Worm (Caenorhabditis elegans): ENCODE results near the gene R11F4.1.

The R11F4.1 gene

DNA sequence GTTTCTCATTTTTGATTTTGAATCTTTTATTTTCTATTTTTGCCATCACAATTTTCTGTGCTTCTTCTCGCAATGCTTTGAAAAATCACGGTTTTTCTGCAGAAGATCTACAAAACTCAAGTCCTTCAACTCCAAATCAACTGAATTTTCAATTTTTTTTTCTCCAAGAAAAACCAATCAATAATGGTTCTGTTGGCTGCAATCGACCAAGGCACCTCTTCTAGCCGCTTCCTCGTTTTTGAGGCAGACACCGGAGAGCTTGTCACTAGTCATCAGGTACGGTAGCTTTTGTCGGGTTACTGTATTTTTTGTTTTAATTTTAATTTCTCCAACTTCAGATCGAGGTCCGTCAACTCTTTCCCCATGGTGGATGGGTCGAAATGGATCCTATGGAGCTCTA is at the start of gene R11F4.1:
R11F4.1 (plus strand) TSS at position 103 of the 400 bp plus-strand sequence.
- TF ChIP-seq cog-1 (tag; optimal IDR thresholded peaks at IDR 0.05), result no peak
- no peak for TF ChIP-seq klf-2 (GFP tag; conservative IDR thresholded peaks at IDR 0.05)
- no peak for TF ChIP-seq ref-1 (GFP tag; conservative IDR thresholded peaks at IDR 0.05)

DNA sequence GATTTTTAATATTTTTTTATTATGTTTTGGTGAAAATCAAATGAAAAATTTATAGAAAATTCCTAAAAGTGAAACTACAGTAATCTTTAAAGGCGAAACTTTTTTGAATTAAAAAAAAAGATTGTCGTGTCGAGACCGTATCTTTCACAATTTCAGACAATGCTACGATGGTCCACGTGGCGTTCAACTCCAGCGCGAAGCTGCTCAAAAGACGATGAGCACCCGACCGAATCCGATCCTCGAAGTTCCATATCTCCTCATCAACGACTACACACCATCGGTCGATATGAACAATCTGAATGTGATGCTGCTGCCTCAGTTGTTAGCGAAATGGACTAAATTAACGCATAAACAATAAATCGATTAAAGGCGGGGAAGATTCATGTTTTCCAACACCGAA is 49.0 kb upstream of the R11F4.1 start:
- TF ChIP-seq tab-1 (GFP tag; IDR thresholded peaks at IDR 0.05), result no peak
- no peak for TF ChIP-seq flt-1 (GFP tag; IDR thresholded peaks at IDR 0.05)
- no peak for TF ChIP-seq med-1 (GFP tag; optimal IDR thresholded peaks at IDR 0.05; ENCODE audit: insufficient read depth)
- TF ChIP-seq ref-1 (GFP tag; conservative IDR thresholded peaks at IDR 0.05), result no peak
- TF ChIP-seq ztf-29 (GFP tag; IDR thresholded peaks at IDR 0.05), result no peak
- no peak for TF ChIP-seq T22C8.4 (GFP tag; IDR thresholded peaks at IDR 0.05)
- TF ChIP-seq ztf-23 (GFP tag; IDR thresholded peaks at IDR 0.05), result no peak
- no peak for TF ChIP-seq klf-2 (GFP tag; conservative IDR thresholded peaks at IDR 0.05)
- no peak for TF ChIP-seq cog-1 (tag; optimal IDR thresholded peaks at IDR 0.05)

DNA sequence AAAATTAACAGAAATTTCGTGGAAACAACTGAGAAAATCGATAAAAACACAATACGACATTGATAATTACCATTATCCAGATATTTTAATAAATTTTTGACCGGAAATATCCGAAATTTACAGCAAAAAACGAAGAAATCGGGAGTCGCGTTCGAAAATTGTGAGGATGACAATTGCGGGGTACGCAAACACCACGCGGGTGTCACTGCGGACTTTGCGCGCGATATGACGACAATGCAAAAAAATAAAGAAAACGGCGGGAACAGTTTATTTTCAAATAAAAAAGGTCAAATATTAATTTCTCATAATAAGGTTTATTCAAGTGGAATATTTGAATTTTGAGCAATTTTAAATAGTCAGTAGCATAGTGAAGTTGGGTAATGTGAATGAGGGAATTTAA is 47.4 kb upstream of the R11F4.1 start, which contains the start of gene rpn-11:
rpn-11 (minus strand) TSS at position 198 of the 400 bp plus-strand sequence.
- TF ChIP-seq ztf-23 (GFP tag; IDR thresholded peaks at IDR 0.05), result peak; percentile 45; the same call in 1 of the 2 replicates
- TF ChIP-seq tab-1 (GFP tag; IDR thresholded peaks at IDR 0.05), result peak; percentile 52; the same call in 1 of the 2 replicates
- no peak for TF ChIP-seq med-1 (GFP tag; optimal IDR thresholded peaks at IDR 0.05; ENCODE audit: insufficient read depth)

DNA sequence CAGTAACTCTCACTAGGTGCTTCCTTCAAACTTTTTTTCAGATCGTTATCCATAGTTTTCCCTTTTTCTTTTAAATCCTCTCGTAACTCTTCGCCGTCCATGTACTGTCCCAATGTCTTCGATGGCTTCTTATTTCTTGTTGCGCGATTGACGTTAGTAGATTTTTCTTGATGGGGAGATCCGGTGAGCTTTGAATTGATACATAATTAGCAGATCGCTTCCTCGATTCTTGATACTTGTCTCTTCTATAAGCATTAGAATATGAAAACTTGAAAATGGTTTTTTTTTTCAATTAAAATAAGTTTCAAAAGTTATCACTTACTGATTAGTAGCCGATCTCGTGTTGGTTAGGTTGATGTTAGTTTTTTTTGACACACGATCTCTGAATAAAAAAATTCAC is 46.3 kb upstream of the R11F4.1 start, which contains the start of gene K07D4.2:
K07D4.2 (minus strand) TSS at position 101 of the 400 bp plus-strand sequence.
- TF ChIP-seq ref-1 (GFP tag; conservative IDR thresholded peaks at IDR 0.05) (no peak), T22C8.4 (GFP tag; IDR thresholded peaks at IDR 0.05) (no peak), ztf-23 (GFP tag; IDR thresholded peaks at IDR 0.05) (no peak)

DNA sequence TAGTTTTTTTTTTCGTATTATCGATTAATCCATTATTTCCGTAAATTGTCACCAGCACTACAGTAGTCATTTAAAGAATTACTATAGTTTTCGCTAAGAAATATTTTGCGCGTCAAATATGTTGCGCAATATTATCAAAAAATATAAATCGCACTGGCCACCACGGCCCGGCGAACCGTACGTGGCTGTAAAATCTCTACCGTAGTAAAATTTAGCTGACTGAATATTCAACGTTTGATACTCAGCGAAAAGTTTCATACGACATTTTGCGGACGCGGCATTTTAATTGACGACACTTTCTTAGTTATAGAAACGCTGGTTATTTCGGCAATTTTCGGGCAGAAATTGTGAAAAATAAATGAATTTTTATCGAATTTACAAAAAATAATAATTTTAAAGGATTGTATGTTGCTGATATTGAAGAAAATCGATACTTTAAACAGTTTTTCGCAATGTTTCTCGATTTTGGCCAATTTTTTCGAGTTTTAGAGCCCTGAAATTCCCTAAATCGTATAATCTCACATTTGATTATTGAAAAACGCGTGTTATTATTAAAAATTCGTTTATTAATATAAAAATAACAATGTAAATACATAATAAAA is 43.8 kb upstream of the R11F4.1 start:
- TF ChIP-seq ztf-29 (GFP tag; IDR thresholded peaks at IDR 0.05) (0 out of 2 replicates have a peak, but pooled peaks have one; percentile 35), ztf-23 (GFP tag; IDR thresholded peaks at IDR 0.05) (peak; percentile 79), flt-1 (GFP tag; IDR thresholded peaks at IDR 0.05) (peak; percentile 56; the same call in 1 of the 2 replicates), klf-2 (GFP tag; conservative IDR thresholded peaks at IDR 0.05) (0 out of 2 replicates have a peak, but pooled peaks have one; percentile 55)

DNA sequence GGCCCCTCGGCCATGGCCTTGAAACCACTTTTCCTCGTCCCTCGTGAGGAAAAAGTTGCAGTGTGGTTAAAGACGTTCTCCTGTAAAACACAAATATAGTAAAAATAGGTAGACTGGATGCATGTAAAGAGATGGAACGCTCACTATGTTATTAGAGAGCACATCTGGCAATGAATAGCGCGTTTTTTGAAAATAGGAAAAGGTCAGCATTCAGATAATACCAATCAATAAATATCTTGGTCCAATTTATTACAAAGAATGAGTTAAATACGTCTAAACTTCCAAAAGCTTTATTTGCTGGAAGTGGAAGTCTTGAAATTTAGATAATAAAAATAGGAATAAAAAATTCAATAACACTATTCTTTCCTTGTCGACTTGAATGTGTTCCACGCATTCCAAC is 29.3 kb upstream of the R11F4.1 start, which contains the start of gene gadr-4:
gadr-4 (minus strand) TSS at position 101 of the 400 bp plus-strand sequence.
- no peak for TF ChIP-seq T22C8.4 (GFP tag; IDR thresholded peaks at IDR 0.05)
- no peak for TF ChIP-seq flt-1 (GFP tag; IDR thresholded peaks at IDR 0.05)
- TF ChIP-seq tab-1 (GFP tag; IDR thresholded peaks at IDR 0.05), result no peak
- no peak for TF ChIP-seq ref-1 (GFP tag; conservative IDR thresholded peaks at IDR 0.05)
- TF ChIP-seq med-1 (GFP tag; optimal IDR thresholded peaks at IDR 0.05; ENCODE audit: insufficient read depth), result no peak
- TF ChIP-seq klf-2 (GFP tag; conservative IDR thresholded peaks at IDR 0.05), result no peak
- TF ChIP-seq cog-1 (tag; optimal IDR thresholded peaks at IDR 0.05), result no peak
- no peak for TF ChIP-seq ztf-29 (GFP tag; IDR thresholded peaks at IDR 0.05)

DNA sequence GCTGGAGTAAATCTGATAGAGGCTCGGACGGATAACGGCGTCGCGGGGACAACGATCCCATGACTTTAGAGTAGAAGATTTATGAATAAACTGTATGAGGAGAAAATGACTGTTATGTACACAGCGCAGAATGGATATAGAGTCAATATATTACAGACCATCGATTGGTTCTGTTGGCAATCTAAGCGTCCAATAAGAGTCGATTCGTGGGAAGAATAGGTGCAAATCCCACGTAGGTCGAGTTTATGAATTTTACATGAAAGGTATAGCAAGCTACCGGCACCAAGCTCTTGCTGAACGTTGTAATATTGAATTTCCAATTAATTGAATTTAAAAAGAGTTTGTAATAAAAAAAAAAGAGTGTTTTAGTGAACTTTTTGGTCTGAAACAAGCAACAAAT is 27.7 kb upstream of the R11F4.1 start, which contains the start of gene fbxb-118:
fbxb-118 (minus strand) TSS at position 101 of the 400 bp plus-strand sequence.
- TF ChIP-seq flt-1 (GFP tag; IDR thresholded peaks at IDR 0.05) (no peak), ztf-23 (GFP tag; IDR thresholded peaks at IDR 0.05) (no peak), T22C8.4 (GFP tag; IDR thresholded peaks at IDR 0.05) (no peak), ztf-29 (GFP tag; IDR thresholded peaks at IDR 0.05) (no peak), klf-2 (GFP tag; conservative IDR thresholded peaks at IDR 0.05) (no peak), med-1 (GFP tag; optimal IDR thresholded peaks at IDR 0.05; ENCODE audit: insufficient read depth) (no peak), tab-1 (GFP tag; IDR thresholded peaks at IDR 0.05) (no peak), cog-1 (tag; optimal IDR thresholded peaks at IDR 0.05) (no peak), ref-1 (GFP tag; conservative IDR thresholded peaks at IDR 0.05) (no peak)

DNA sequence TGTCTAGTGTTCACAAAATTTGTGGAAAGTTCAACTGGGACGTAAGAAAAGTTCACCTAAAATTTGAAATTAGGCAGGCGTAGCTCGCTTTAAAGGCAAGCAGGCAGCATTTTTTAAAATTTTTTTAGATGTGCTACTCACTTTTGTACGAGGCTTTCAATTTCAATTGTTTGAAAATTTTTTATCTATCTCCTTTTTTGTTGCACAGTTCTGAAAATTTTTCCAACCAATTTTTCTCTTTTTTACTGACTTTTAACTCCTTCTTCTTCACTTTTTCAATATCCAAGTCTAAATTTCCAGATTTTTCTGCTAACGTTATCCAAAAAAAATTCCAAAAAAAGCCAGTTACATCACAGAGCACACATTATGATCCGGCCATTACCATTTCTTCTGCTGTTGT is 24.5 kb upstream of the R11F4.1 start, which contains the start of gene W06A11.1:
W06A11.1 (plus strand) TSS at position 301 of the 400 bp plus-strand sequence.
- TF ChIP-seq klf-2 (GFP tag; conservative IDR thresholded peaks at IDR 0.05) (no peak), cog-1 (tag; optimal IDR thresholded peaks at IDR 0.05) (no peak), med-1 (GFP tag; optimal IDR thresholded peaks at IDR 0.05; ENCODE audit: insufficient read depth) (no peak), T22C8.4 (GFP tag; IDR thresholded peaks at IDR 0.05) (no peak), ztf-29 (GFP tag; IDR thresholded peaks at IDR 0.05) (no peak), ref-1 (GFP tag; conservative IDR thresholded peaks at IDR 0.05) (no peak), tab-1 (GFP tag; IDR thresholded peaks at IDR 0.05) (no peak), ztf-23 (GFP tag; IDR thresholded peaks at IDR 0.05) (no peak), flt-1 (GFP tag; IDR thresholded peaks at IDR 0.05) (no peak)

DNA sequence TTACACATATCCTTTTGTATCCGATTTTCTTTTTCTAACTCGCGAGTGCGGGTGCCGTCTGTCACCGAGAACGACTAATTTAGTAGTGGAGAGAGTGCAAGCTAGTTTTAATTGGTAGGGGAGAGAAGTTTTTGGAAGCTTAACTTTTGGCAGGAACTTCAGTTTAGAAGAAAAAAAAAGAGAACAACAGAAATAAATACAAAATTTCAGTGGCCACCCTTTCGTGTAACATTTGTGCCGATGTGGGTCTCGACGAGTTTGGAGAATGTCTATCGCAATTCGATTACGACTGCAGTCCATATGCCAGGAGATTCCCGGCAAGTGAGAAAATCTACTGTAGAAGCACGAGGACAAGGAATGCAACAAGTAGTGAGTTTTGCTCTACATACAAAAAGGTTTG is 23.6 kb upstream of the R11F4.1 start:
- TF ChIP-seq T22C8.4 (GFP tag; IDR thresholded peaks at IDR 0.05) (no peak), klf-2 (GFP tag; conservative IDR thresholded peaks at IDR 0.05) (no peak)

DNA sequence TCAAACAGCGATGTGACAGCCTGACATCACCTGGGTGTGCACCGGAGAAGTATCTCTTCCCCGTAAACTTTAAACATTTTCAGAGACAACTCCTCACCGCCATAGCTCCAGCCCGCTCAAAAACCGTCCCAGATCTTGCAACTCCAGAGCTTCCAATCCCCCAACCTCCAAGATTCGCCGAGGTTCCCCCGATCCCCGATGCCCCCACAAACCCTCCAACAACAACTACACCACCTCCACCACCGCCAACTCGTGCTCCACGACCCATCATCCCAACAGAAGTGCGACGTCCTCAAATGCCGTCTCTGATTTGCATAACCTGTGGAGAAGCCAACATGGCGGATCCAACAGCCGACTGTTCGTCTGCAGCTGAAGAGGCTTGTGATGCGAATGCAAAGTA is 20.7 kb upstream of the R11F4.1 start:
- no peak for TF ChIP-seq T22C8.4 (GFP tag; IDR thresholded peaks at IDR 0.05)
- TF ChIP-seq klf-2 (GFP tag; conservative IDR thresholded peaks at IDR 0.05), result no peak
- no peak for TF ChIP-seq ref-1 (GFP tag; conservative IDR thresholded peaks at IDR 0.05)

DNA sequence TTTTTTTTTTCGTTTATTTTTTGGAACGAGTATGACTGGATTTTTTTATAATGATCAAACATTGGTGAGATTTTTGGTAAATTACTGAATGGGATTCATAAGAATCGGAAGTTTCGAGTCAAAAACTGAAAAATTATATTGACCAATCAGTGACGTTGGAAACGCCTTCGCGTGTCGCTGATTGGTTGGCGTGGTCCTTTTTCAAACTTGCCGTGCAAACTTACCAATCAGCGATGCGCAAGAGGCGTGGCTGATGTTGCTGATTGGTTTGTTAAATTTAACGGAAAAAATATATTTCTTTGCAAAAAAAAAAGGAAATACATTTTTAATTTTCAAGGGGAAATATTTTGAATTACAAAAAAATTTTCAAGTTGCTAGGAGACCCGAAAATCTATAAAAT is 17.0 kb upstream of the R11F4.1 start:
- TF ChIP-seq flt-1 (GFP tag; IDR thresholded peaks at IDR 0.05), result no peak
- TF ChIP-seq med-1 (GFP tag; optimal IDR thresholded peaks at IDR 0.05; ENCODE audit: insufficient read depth), result no peak
- no peak for TF ChIP-seq ref-1 (GFP tag; conservative IDR thresholded peaks at IDR 0.05)
- TF ChIP-seq tab-1 (GFP tag; IDR thresholded peaks at IDR 0.05), result no peak
- TF ChIP-seq klf-2 (GFP tag; conservative IDR thresholded peaks at IDR 0.05), result no peak
- TF ChIP-seq ztf-23 (GFP tag; IDR thresholded peaks at IDR 0.05), result no peak
- no peak for TF ChIP-seq ztf-29 (GFP tag; IDR thresholded peaks at IDR 0.05)
- TF ChIP-seq cog-1 (tag; optimal IDR thresholded peaks at IDR 0.05), result no peak
- TF ChIP-seq T22C8.4 (GFP tag; IDR thresholded peaks at IDR 0.05), result no peak
